Worm (Caenorhabditis elegans): ENCODE measurements around the gene str-185.

- TF ChIP-seq ztf-11 (tag; optimal IDR thresholded peaks at IDR 0.05) (no peak), lir-3 (tag; optimal IDR thresholded peaks at IDR 0.05) (no peak), lin-13 (GFP tag; optimal IDR thresholded peaks at IDR 0.05) (no peak), daf-19 (GFP tag; conservative IDR thresholded peaks at IDR 0.05) (0 out of 2 replicates have a peak, but pooled peaks have one; percentile 37), nhr-77 (tag; optimal IDR thresholded peaks at IDR 0.05) (no peak), Y48G9A.11 (GFP tag; IDR thresholded peaks at IDR 0.05) (no peak), rbr-2 (tag; optimal IDR thresholded peaks at IDR 0.05) (no peak), fos-1 (tag; optimal IDR thresholded peaks at IDR 0.05) (no peak), ama-1 (optimal IDR thresholded peaks at IDR 0.05) (peak; percentile 86), ZK337.2 (GFP tag; IDR thresholded peaks at IDR 0.05) (no peak)
These were observed 17.1 kb upstream of the str-185 start for ce11 chrIV:4446884-4447283.
